Worm (Caenorhabditis elegans): ENCODE measurements around the gene clec-33.

DNA sequence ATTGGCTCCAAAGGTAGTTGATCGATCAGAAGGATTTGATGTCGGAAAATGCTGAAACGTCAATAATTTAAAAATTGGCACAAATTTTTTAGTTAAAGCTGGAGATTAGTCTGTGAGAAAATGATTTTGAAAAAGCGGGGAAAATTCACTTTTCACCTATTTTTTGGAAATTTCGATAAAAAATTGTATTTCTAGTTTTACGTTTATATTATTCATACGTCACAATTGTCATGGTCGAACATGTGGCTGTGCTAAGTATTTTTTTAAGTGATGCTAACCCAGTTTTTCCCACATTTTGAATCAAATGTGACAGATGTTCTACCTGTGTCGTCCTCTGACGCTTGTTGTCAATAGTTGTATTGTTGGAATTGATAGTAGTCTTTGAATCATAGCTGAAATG lies 9.9 kb upstream of the clec-33 start:
- TF ChIP-seq flt-1 (GFP tag; IDR thresholded peaks at IDR 0.05) (no peak), ama-1 (optimal IDR thresholded peaks at IDR 0.05) (no peak), tra-4 (tag; optimal IDR thresholded peaks at IDR 0.05) (no peak), hnd-1 (tag; optimal IDR thresholded peaks at IDR 0.05) (no peak), hmbx-1 (tag; optimal IDR thresholded peaks at IDR 0.05) (no peak), F13C5.2 (tag; optimal IDR thresholded peaks at IDR 0.05) (no peak)
